Fruit fly (Drosophila melanogaster) whole organism: ENCODE measurements around the gene CG11350.

ENCODE experiments used
- CG8478 ChIP-seq: fragments of >200 bp; optimal IDR thresholded peaks from 2 replicates; lab custom pipeline; 2018; ENCODE audit warnings: inconsistent platforms
- Dll ChIP-seq: fragments of >200 bp; optimal IDR thresholded peaks from 2 replicates; lab custom pipeline; 2017

DNA sequence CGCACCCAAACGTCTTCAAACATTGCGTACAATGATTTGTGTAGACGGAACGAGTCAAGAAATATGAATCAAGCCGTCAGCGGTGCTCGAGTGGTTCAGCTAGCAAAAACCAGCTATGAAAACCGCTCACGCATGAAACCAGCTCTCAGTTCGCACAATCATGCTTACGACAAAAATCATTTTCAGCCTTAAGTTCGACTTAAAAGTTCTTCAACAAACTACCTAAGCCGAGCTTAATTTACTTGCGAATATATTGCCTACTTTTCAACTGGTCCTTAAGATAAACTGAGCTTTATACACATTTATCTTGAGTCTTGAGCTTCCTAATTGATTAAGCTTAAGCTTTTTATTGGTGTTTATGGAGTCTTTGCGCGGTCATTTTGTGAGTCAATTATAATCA lies 42.5 kb upstream of the CG11350 start:
- TF ChIP-seq Dll: no peak
- no peak for TF ChIP-seq CG8478 (lab: Kevin White, UChicago)
